Worm (Caenorhabditis elegans): ENCODE results near the gene npr-6.
A peak's percentile ranks its signal among the peaks of the same experiment; 100 is the strongest.

The npr-6 gene

ce11 chrX:10285634-10286033 lies at the start of gene npr-6:
TSS of gene npr-6 (minus strand) at chrX:10285734.
- TF ChIP-seq mbf-1 (tag; optimal IDR thresholded peaks at IDR 0.05) (no peak), sem-4 (tag; optimal IDR thresholded peaks at IDR 0.05) (no peak), ama-1 (optimal IDR thresholded peaks at IDR 0.05) (no peak), fos-1 (tag; optimal IDR thresholded peaks at IDR 0.05) (no peak), lin-13 (GFP tag; optimal IDR thresholded peaks at IDR 0.05) (no peak), F13H6.1 (tag; optimal IDR thresholded peaks at IDR 0.05) (no peak), elt-3 (tag; optimal IDR thresholded peaks at IDR 0.05) (no peak), ztf-4 (tag; optimal IDR thresholded peaks at IDR 0.05) (no peak), skn-1 (tag; optimal IDR thresholded peaks at IDR 0.05) (no peak), Y55F3AM.14 (GFP tag; optimal IDR thresholded peaks at IDR 0.05) (no peak), blmp-1 (tag; optimal IDR thresholded peaks at IDR 0.05; ENCODE audit: insufficient read depth) (no peak), unc-55 (GFP tag; optimal IDR thresholded peaks at IDR 0.05) (no peak), lin-11 (tag; optimal IDR thresholded peaks at IDR 0.05) (no peak), zag-1 (tag; optimal IDR thresholded peaks at IDR 0.05) (no peak)

DNA sequence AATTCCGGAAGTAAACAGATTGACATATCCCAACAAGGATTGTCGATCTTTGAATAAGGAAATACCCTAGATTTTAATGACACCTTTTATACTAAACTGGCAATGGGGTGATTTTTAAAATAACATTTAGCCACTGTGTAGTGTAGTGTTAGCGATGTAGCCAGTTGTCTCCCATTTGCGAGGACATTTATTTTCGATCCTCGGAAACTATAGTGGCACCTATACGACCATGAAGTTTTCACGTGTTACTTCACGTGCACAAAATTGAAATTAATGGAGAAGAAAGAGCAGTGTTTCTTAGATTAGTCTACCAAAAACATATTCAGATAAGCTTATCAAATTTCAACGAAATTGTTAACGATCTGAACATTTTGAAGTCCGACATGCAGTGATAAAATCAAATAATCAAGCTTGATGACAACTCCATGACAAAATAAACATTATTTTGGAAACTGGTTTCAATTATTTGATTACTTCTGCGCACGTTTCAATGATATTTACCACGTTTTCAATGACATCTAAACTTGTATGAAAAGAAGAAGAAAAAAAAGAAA lies 47.8 kb upstream of the npr-6 start, which contains the start of gene R07E3.4:
R07E3.4 (minus strand) TSS at position 51 of the 554 bp plus-strand sequence.
- TF ChIP-seq sma-9 (GFP tag; optimal IDR thresholded peaks at IDR 0.05) (peak; percentile 75), sma-9 (tag; optimal IDR thresholded peaks at IDR 0.05) (no peak), C34F6.9 (tag; optimal IDR thresholded peaks at IDR 0.05) (peak; percentile 29), elt-3 (tag; optimal IDR thresholded peaks at IDR 0.05) (no peak), fos-1 (tag; optimal IDR thresholded peaks at IDR 0.05) (peak; percentile 22), sma-3 (GFP tag; optimal IDR thresholded peaks at IDR 0.05) (peak; percentile 23), crh-2 (tag; optimal IDR thresholded peaks at IDR 0.05) (peak; percentile 18), nhr-25 (tag; optimal IDR thresholded peaks at IDR 0.05) (peak; percentile 14), R02D3.7 (tag; optimal IDR thresholded peaks at IDR 0.05) (no peak), F13H6.1 (tag; optimal IDR thresholded peaks at IDR 0.05) (peak; percentile 20), egl-27 (tag; optimal IDR thresholded peaks at IDR 0.05) (peak; percentile 75), lin-39 (tag; optimal IDR thresholded peaks at IDR 0.05) (no peak)

ce11 chrX:10332035-10332614 lies 46.6 kb upstream of the npr-6 start:
- TF ChIP-seq sma-3 (GFP tag; optimal IDR thresholded peaks at IDR 0.05) (peak; percentile 77), nhr-77 (tag; optimal IDR thresholded peaks at IDR 0.05) (no peak), blmp-1 (tag; optimal IDR thresholded peaks at IDR 0.05; ENCODE audit: insufficient read depth) (peak; percentile 26), lin-13 (GFP tag; optimal IDR thresholded peaks at IDR 0.05) (peak; percentile 6), sem-4 (tag; optimal IDR thresholded peaks at IDR 0.05) (peak; percentile 68), nhr-21 (tag; optimal IDR thresholded peaks at IDR 0.05) (peak; percentile 39), fos-1 (tag; optimal IDR thresholded peaks at IDR 0.05) (peak; percentile 40), sma-9 (GFP tag; optimal IDR thresholded peaks at IDR 0.05) (peak; percentile 91), sma-9 (tag; optimal IDR thresholded peaks at IDR 0.05) (no peak), egl-27 (tag; optimal IDR thresholded peaks at IDR 0.05) (peak; percentile 47), dmd-4 (tag; optimal IDR thresholded peaks at IDR 0.05) (no peak), crh-2 (tag; optimal IDR thresholded peaks at IDR 0.05) (peak; percentile 27), lsy-2 (tag; optimal IDR thresholded peaks at IDR 0.05) (peak in 1 of 2 experiments; percentile 37), ztf-1 (GFP tag; conservative IDR thresholded peaks at IDR 0.05) (no peak), nhr-25 (tag; optimal IDR thresholded peaks at IDR 0.05) (no peak), F13H6.1 (tag; optimal IDR thresholded peaks at IDR 0.05) (peak; percentile 39), nhr-23 (tag; optimal IDR thresholded peaks at IDR 0.05) (no peak), zag-1 (tag; optimal IDR thresholded peaks at IDR 0.05) (no peak), ztf-11 (tag; optimal IDR thresholded peaks at IDR 0.05) (no peak), nhr-129 (tag; optimal IDR thresholded peaks at IDR 0.05) (peak; percentile 50), mab-5 (tag; optimal IDR thresholded peaks at IDR 0.05) (no peak), C34F6.9 (tag; optimal IDR thresholded peaks at IDR 0.05) (peak; percentile 48), nhr-6 (tag; optimal IDR thresholded peaks at IDR 0.05) (peak; percentile 2), alr-1 (tag; optimal IDR thresholded peaks at IDR 0.05) (no peak)

ce11 chrX:10327323-10328022 lies 41.9 kb upstream of the npr-6 start, which contains the start of gene acl-5:
TSS of gene acl-5 (minus strand) at chrX:10327456.
- no peak for TF ChIP-seq sma-3 (GFP tag; optimal IDR thresholded peaks at IDR 0.05)
